Worm (Caenorhabditis elegans) whole organism, L4 larva: ENCODE measurements around the gene col-124.

ENCODE experiments used
- hlh-30 ChIP-seq: sonication (generic microtip); optimal IDR thresholded peaks from 2 replicates; lab custom pipeline; 2017; ENCODE audit warnings: antibody characterized with exemption, mild to moderate bottlenecking, missing genetic modification characterization, missing compliant biosample characterization; ENCODE audit not compliant: insufficient read depth
- unc-39 ChIP-seq: sonication (generic microtip); optimal IDR thresholded peaks from 2 replicates; lab custom pipeline; 2017; ENCODE audit warnings: missing biosample characterization, missing genetic modification characterization

ce11 chrIV:10216078-10216477, at the start of gene col-124:
- TF ChIP-seq unc-39 (tag; lab: Kevin White, UChicago) (no peak), hlh-30 (tag; lab: Kevin White, UChicago) (no peak)
